Worm (Caenorhabditis elegans) whole organism, L3 larva: Measurements from ENCODE around the gene F14D2.8.

Source experiments
- R02D3.7 ChIP-seq: fragments of 150-350 bp; optimal IDR thresholded peaks from 2 replicates; lab custom pipeline; 2014; ENCODE audit warnings: missing biosample characterization, missing genetic modification characterization
- ZK546.5 ChIP-seq: sonication (generic microtip); optimal IDR thresholded peaks from 2 replicates; lab custom pipeline; 2017; ENCODE audit warnings: missing biosample characterization, missing genetic modification characterization
- aly-2 ChIP-seq: fragments of 150-350 bp; optimal IDR thresholded peaks from 2 replicates; lab custom pipeline; 2014; ENCODE audit warnings: missing biosample characterization, missing genetic modification characterization
- ama-1 ChIP-seq: fragments of 150-350 bp; optimal IDR thresholded peaks from 2 replicates; lab custom pipeline; 2018
- ceh-16 ChIP-seq: sonication (generic microtip); optimal IDR thresholded peaks from 2 replicates; lab custom pipeline; 2017; ENCODE audit warnings: missing biosample characterization, missing genetic modification characterization
- ceh-28 ChIP-seq: fragments of 150-350 bp; optimal IDR thresholded peaks from 2 replicates; lab custom pipeline; 2014; ENCODE audit warnings: missing biosample characterization, missing genetic modification reagents, missing genetic modification characterization
- ceh-9 ChIP-seq: sonication (generic microtip); optimal IDR thresholded peaks from 2 replicates; lab custom pipeline; 2018; ENCODE audit warnings: missing biosample characterization, missing genetic modification characterization
- daf-12 ChIP-seq: fragments of 150-350 bp; optimal IDR thresholded peaks from 2 replicates; lab custom pipeline; 2014; ENCODE audit warnings: missing biosample characterization, missing genetic modification reagents, missing genetic modification characterization
- egl-27 ChIP-seq: sonication (generic microtip); optimal IDR thresholded peaks from 4 replicates; lab custom pipeline; 2017; ENCODE audit warnings: missing biosample characterization, missing genetic modification reagents, missing genetic modification characterization
- egl-5 ChIP-seq: fragments of 150-350 bp; optimal IDR thresholded peaks from 2 replicates; lab custom pipeline; 2017; ENCODE audit warnings: missing biosample characterization, missing genetic modification reagents, missing genetic modification characterization, inconsistent platforms
- elt-1 ChIP-seq: fragments of 150-350 bp; optimal IDR thresholded peaks from 2 replicates; lab custom pipeline; 2014; ENCODE audit warnings: missing biosample characterization, missing genetic modification characterization
- elt-2 ChIP-seq: sonication (generic microtip); optimal IDR thresholded peaks from 2 replicates; lab custom pipeline; 2016; ENCODE audit warnings: missing genetic modification reagents, mild to moderate bottlenecking, missing genetic modification characterization, missing compliant biosample characterization
- eor-1 ChIP-seq, 2 experiments: fragments of 150-350 bp; optimal IDR thresholded peaks; 2 replicates each; lab custom pipeline; 2014 to 2018; ENCODE audit warnings: missing biosample characterization in 2 of 2, missing genetic modification characterization in 2 of 2
- fkh-10 ChIP-seq: sonication (generic microtip); optimal IDR thresholded peaks from 2 replicates; lab custom pipeline; 2017; ENCODE audit warnings: missing biosample characterization, missing genetic modification reagents, missing genetic modification characterization
- fos-1 ChIP-seq: fragments of 150-350 bp; optimal IDR thresholded peaks from 2 replicates; lab custom pipeline; 2014; ENCODE audit warnings: missing biosample characterization, missing genetic modification characterization
- hmg-11 ChIP-seq: sonication (generic microtip); optimal IDR thresholded peaks from 2 replicates; lab custom pipeline; 2016; ENCODE audit warnings: missing genetic modification characterization, missing compliant biosample characterization
- jun-1 ChIP-seq: fragments of 150-350 bp; optimal IDR thresholded peaks from 2 replicates; lab custom pipeline; 2014; ENCODE audit warnings: missing biosample characterization, missing genetic modification reagents, missing genetic modification characterization
- lin-15B ChIP-seq: fragments of 150-350 bp; optimal IDR thresholded peaks from 2 replicates; lab custom pipeline; 2014; ENCODE audit warnings: missing biosample characterization, missing genetic modification characterization
- lin-39 ChIP-seq: fragments of 150-350 bp; optimal IDR thresholded peaks from 2 replicates; lab custom pipeline; 2018; ENCODE audit warnings: missing biosample characterization, missing genetic modification reagents, missing genetic modification characterization
- mdl-1 ChIP-seq: fragments of 150-350 bp; optimal IDR thresholded peaks from 2 replicates; lab custom pipeline; 2014; ENCODE audit warnings: missing biosample characterization, missing genetic modification characterization
- mml-1 ChIP-seq: fragments of 150-350 bp; sonication (generic microtip); optimal IDR thresholded peaks from 3 replicates; lab custom pipeline; 2014; ENCODE audit warnings: missing biosample characterization, missing genetic modification characterization
- nfya-1 ChIP-seq: sonication (generic microtip); optimal IDR thresholded peaks from 2 replicates; lab custom pipeline; 2017; ENCODE audit warnings: missing genetic modification characterization, mild to moderate bottlenecking, missing compliant biosample characterization, antibody characterized with exemption, moderate library complexity; ENCODE audit not compliant: insufficient read depth
- nhr-11 ChIP-seq: fragments of 150-350 bp; optimal IDR thresholded peaks from 2 replicates; lab custom pipeline; 2014; ENCODE audit warnings: missing biosample characterization, missing genetic modification characterization
- nhr-12 ChIP-seq: fragments of 150-350 bp; optimal IDR thresholded peaks from 2 replicates; lab custom pipeline; 2014; ENCODE audit warnings: missing biosample characterization, missing genetic modification characterization
- nhr-23 ChIP-seq: fragments of 150-350 bp; optimal IDR thresholded peaks from 2 replicates; lab custom pipeline; 2014; ENCODE audit warnings: missing biosample characterization, missing genetic modification reagents, missing genetic modification characterization
- nhr-25 ChIP-seq: sonication (generic microtip); optimal IDR thresholded peaks from 2 replicates; lab custom pipeline; 2017; ENCODE audit warnings: missing biosample characterization, missing genetic modification characterization
- nhr-28 ChIP-seq: fragments of 150-350 bp; optimal IDR thresholded peaks from 2 replicates; lab custom pipeline; 2014; ENCODE audit warnings: missing biosample characterization, missing genetic modification characterization
- nhr-43 ChIP-seq: sonication (generic microtip); optimal IDR thresholded peaks from 2 replicates; lab custom pipeline; 2016; ENCODE audit warnings: mild to moderate bottlenecking, missing genetic modification characterization, missing compliant biosample characterization; ENCODE audit not compliant: poor library complexity, severe bottlenecking
- nhr-67 ChIP-seq: fragments of 150-350 bp; optimal IDR thresholded peaks from 2 replicates; lab custom pipeline; 2014; ENCODE audit warnings: missing biosample characterization, missing genetic modification characterization
- nhr-76 ChIP-seq: fragments of 150-350 bp; sonication (generic microtip); optimal IDR thresholded peaks from 5 replicates; lab custom pipeline; 2014; ENCODE audit warnings: missing biosample characterization, missing genetic modification characterization
- nhr-77 ChIP-seq: fragments of 150-350 bp; optimal IDR thresholded peaks from 2 replicates; lab custom pipeline; 2014; ENCODE audit warnings: missing biosample characterization, missing genetic modification characterization
- pqm-1 ChIP-seq: fragments of 150-350 bp; optimal IDR thresholded peaks from 2 replicates; lab custom pipeline; 2017; ENCODE audit warnings: missing biosample characterization, missing genetic modification characterization, inconsistent platforms
- sea-2 ChIP-seq: fragments of 150-350 bp; sonication (generic microtip); optimal IDR thresholded peaks from 4 replicates; lab custom pipeline; 2014; ENCODE audit warnings: missing biosample characterization, missing genetic modification reagents, missing genetic modification characterization
- snpc-4 ChIP-seq: fragments of 150-350 bp; optimal IDR thresholded peaks from 2 replicates; lab custom pipeline; 2014; ENCODE audit warnings: missing biosample characterization, missing genetic modification characterization
- tbx-2 ChIP-seq: sonication (generic microtip); optimal IDR thresholded peaks from 2 replicates; lab custom pipeline; 2016; ENCODE audit warnings: mild to moderate bottlenecking, missing genetic modification characterization, missing compliant biosample characterization
- unc-39 ChIP-seq: sonication (generic microtip); optimal IDR thresholded peaks from 4 replicates; lab custom pipeline; 2017; ENCODE audit warnings: missing biosample characterization, missing genetic modification characterization
- unc-62 ChIP-seq: fragments of 150-350 bp; sonication (generic microtip); optimal IDR thresholded peaks from 4 replicates; lab custom pipeline; 2014; ENCODE audit warnings: missing biosample characterization, missing genetic modification reagents, missing genetic modification characterization
- zag-1 ChIP-seq: fragments of 150-350 bp; optimal IDR thresholded peaks from 2 replicates; lab custom pipeline; 2014; ENCODE audit warnings: missing biosample characterization, missing genetic modification characterization
- ztf-11 ChIP-seq: fragments of 150-350 bp; optimal IDR thresholded peaks from 2 replicates; lab custom pipeline; 2014; ENCODE audit warnings: missing biosample characterization, missing genetic modification characterization
- ztf-4 ChIP-seq: fragments of 150-350 bp; optimal IDR thresholded peaks from 2 replicates; lab custom pipeline; 2014; ENCODE audit warnings: missing biosample characterization, missing genetic modification characterization

The F14D2.8 gene

DNA sequence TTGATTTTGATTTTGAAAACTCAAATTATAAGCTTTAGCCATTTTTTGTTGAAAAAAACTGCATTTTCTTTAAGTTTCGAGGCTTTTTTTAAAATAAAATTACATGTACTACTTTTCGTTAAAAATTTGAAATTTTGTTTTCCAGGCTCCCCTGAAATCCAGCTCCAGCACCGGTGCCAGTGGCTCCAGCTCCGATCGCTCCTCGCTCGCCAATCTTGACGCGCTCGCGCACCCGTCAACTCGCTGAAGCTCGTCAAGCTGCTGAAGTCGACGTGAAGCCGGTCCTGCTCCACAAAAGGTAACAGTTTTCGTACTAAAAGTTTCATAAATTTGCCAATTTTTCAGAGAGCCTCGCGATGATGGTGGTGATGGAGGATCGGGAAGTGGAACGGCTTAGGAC lies 8.9 kb downstream of the F14D2.8 start:
- TF ChIP-seq hmg-11 (no peak), egl-5 (tag; lab: Kevin White, UChicago) (no peak), elt-1 (tag; lab: Kevin White, UChicago) (no peak), nhr-25 (tag; lab: Kevin White, UChicago) (no peak), ama-1 (no peak), elt-2 (tag; lab: Kevin White, UChicago) (no peak), pqm-1 (tag; lab: Kevin White, UChicago) (no peak), nhr-12 (tag; lab: Kevin White, UChicago) (no peak), unc-62 (no peak), tbx-2 (tag; lab: Kevin White, UChicago) (no peak), ztf-4 (tag; lab: Kevin White, UChicago) (no peak), lin-15B (no peak), fkh-10 (no peak)

DNA sequence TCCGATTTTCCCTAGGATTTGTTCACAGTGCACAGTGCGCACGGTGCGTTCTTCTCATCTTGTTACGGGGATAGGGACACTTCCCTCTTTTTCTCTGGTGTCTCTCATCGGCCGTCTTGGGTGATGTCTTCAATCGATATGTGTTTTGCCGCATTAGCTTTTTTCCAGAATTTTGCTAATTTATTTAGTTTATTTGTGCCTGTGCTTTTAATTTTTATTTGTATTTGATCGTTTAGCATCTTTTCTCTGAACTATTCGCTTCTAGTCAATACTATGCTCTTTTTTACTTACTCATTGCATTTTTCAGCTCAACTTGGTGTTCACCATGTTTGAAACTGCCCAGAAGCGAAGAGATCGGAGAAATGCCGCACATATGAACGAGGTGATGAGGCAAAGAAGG lies 9.4 kb downstream of the F14D2.8 start, which contains the start of gene F14D2.5:
Gene F14D2.5 (plus strand): TSS at position 301 of the 400 bp plus-strand sequence.
- TF ChIP-seq mdl-1 (tag; lab: Kevin White, UChicago) (no peak), ZK546.5 (tag; lab: Kevin White, UChicago) (no peak), egl-5 (tag; lab: Kevin White, UChicago) (no peak), ama-1 (no peak), elt-2 (tag; lab: Kevin White, UChicago) (no peak), ceh-16 (tag; lab: Kevin White, UChicago) (no peak), zag-1 (tag; lab: Kevin White, UChicago) (no peak), snpc-4 (no peak), unc-62 (no peak), lin-15B (no peak), nhr-77 (no peak), fos-1 (tag; lab: Kevin White, UChicago) (no peak), sea-2 (GFP tag; lab: Kevin White, UChicago) (no peak), jun-1 (tag; lab: Kevin White, UChicago) (no peak), nfya-1 (no peak)

DNA sequence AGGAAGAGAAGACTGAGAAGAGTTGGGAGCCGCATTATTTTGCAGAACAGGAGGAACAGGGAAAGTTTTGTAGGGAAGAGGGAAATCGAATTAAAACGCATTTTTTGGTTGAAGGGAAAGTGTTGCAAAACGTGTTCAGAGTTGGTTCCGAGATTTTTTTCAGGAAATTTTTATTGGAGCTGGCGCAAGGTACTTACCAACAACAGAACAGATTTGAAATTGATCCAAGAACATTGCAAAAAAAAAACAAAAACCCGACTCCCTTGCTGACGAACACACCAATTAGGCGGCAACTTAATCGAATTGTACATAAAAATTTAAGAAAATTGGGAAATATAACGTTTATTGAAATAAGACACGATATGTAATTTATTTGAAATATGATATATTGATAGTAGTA lies 11.1 kb downstream of the F14D2.8 start, which contains the start of gene F14D2.7:
Gene F14D2.7 (minus strand): TSS at position 101 of the 400 bp plus-strand sequence.
- TF ChIP-seq nhr-23 (no peak), nhr-76 (tag; lab: Kevin White, UChicago) (no peak), nhr-67 (tag; lab: Kevin White, UChicago) (no peak)

DNA sequence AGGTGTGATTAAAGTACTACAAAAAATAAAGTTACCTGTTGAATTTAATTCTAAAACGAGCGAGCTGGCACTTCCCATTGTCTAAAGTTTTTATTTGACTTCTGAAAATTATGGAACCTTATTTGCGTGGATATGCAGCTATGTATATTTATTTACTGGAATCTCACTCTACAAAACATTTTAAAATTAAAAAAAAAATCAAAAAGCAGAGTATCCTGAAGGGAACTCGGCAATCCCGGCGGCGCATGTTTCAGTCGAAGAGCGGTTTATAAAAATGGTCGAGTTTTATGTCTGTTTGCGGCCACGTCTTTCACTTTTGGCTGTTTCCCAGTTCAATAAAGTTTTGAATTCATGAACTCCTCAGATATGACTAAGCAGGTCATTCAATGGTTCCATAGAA lies 12.6 kb downstream of the F14D2.8 start, which contains the start of gene F14D2.19:
Gene F14D2.19 (minus strand): TSS at position 101 of the 400 bp plus-strand sequence.
- TF ChIP-seq nfya-1 (no peak), nhr-77 (no peak), egl-27 (tag; lab: Kevin White, UChicago) (no peak), lin-39 (tag; lab: Kevin White, UChicago) (no peak), lin-15B (no peak), ceh-16 (tag; lab: Kevin White, UChicago) (no peak), unc-39 (no peak), tbx-2 (tag; lab: Kevin White, UChicago) (no peak), nhr-28 (no peak), mdl-1 (tag; lab: Kevin White, UChicago) (no peak), mml-1 (tag; lab: Kevin White, UChicago) (no peak), sea-2 (GFP tag; lab: Kevin White, UChicago) (no peak), nhr-76 (tag; lab: Kevin White, UChicago) (no peak), ama-1 (no peak), fkh-10 (no peak), aly-2 (no peak), nhr-11 (tag; lab: Kevin White, UChicago) (no peak), ztf-4 (tag; lab: Kevin White, UChicago) (no peak)

DNA sequence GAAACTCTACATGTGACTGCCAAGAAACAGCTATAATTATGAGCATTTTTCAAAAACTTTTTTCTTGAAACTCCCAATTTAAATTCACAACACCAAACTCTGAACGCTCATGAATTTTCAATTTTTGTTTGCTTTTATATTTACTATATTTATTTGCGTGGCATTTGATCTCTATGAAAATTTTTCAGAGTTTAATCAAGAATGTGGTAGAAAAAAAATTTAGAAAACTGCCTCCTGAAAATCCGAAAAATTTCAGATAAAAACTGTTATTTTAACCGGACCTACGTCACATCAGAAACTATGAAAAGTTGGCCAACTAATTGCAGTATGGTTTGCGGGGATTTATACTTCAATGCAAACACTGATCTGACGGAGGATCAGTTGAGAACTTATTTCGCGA lies 17.6 kb downstream of the F14D2.8 start, which contains the start of gene irld-27:
Gene irld-27 (plus strand): TSS at position 301 of the 400 bp plus-strand sequence.
- TF ChIP-seq nhr-77: no peak
- no peak for TF ChIP-seq nhr-43 (tag; lab: Kevin White, UChicago)
- no peak for TF ChIP-seq unc-62
- TF ChIP-seq ceh-9 (tag; lab: Kevin White, UChicago): no peak
- no peak for TF ChIP-seq daf-12 (tag; lab: Kevin White, UChicago)
- TF ChIP-seq lin-15B: no peak
- no peak for TF ChIP-seq R02D3.7 (tag; lab: Kevin White, UChicago)
- no peak for TF ChIP-seq ceh-28 (tag; lab: Kevin White, UChicago)
- TF ChIP-seq snpc-4: no peak
- no peak for TF ChIP-seq mml-1 (tag; lab: Kevin White, UChicago)
- TF ChIP-seq eor-1 (tag; optimal IDR thresholded peaks at IDR 0.05; lab: Kevin White, UChicago): no peak
- no peak for TF ChIP-seq unc-39
- no peak for TF ChIP-seq nhr-23
- TF ChIP-seq ztf-11 (tag; lab: Kevin White, UChicago): no peak
